Fruit fly (Drosophila melanogaster): ENCODE results near the gene VhaPPA1-2.
A peak's percentile ranks its signal among the peaks of the same experiment; 100 is the strongest.

VhaPPA1-2 gene

DNA sequence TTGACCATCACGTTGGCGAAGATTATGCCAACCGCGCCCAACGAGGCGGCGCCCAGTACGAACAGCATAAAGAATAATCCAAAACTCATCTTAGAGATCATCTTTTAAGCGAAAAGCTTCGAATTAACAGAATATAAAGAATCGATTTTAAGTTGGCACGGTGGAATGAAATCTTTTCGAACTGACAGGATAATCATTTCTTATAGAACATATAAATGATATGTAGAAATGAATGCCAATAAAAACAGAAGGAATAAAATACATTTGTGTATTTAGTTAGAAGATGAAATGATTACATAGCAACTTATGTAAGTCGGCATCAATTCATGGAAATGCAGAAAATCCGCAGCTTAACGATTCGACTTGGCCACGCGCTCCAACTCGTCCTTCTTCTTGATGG, at the start of gene VhaPPA1-2:
TSS of gene VhaPPA1-2 (minus strand) at position 101 of the 400 bp plus-strand sequence.
- no peak for TF ChIP-seq CG12605 (GFP tag; IDR thresholded peaks at IDR 0.05)
- no peak for TF ChIP-seq rn (GFP tag; IDR thresholded peaks at IDR 0.05)
- TF ChIP-seq CG10348 (GFP tag; IDR thresholded peaks at IDR 0.05): no peak
- TF ChIP-seq Ets98B (GFP tag; IDR thresholded peaks at IDR 0.05): no peak
- no peak for TF ChIP-seq CG17806 (tag; optimal IDR thresholded peaks at IDR 0.05)
- no peak for TF ChIP-seq CG9948 (tag; optimal IDR thresholded peaks at IDR 0.05)
- no peak for TF ChIP-seq EcR (GFP tag; optimal IDR thresholded peaks at IDR 0.05)
- no peak for TF ChIP-seq Snoo (tag; optimal IDR thresholded peaks at IDR 0.05)
- no peak for TF ChIP-seq Pif1A (GFP tag; optimal IDR thresholded peaks at IDR 0.05)
- no peak for TF ChIP-seq CG34367 (tag; optimal IDR thresholded peaks at IDR 0.05)
- TF ChIP-seq CG8301 (tag; optimal IDR thresholded peaks at IDR 0.05): no peak
- no peak for TF ChIP-seq CG13204 (GFP tag; optimal IDR thresholded peaks at IDR 0.05)
- no peak for TF ChIP-seq Pif1B (GFP tag; optimal IDR thresholded peaks at IDR 0.05)
- TF ChIP-seq fd96Ca (GFP tag; IDR thresholded peaks at IDR 0.05): no peak
- TF ChIP-seq CG4496 (GFP tag; IDR thresholded peaks at IDR 0.05): no peak
- no peak for TF ChIP-seq gl (tag; optimal IDR thresholded peaks at IDR 0.05)
- no peak for TF ChIP-seq CG8159 (tag; optimal IDR thresholded peaks at IDR 0.05)
- no peak for TF ChIP-seq CG15710 (tag; optimal IDR thresholded peaks at IDR 0.05)

DNA sequence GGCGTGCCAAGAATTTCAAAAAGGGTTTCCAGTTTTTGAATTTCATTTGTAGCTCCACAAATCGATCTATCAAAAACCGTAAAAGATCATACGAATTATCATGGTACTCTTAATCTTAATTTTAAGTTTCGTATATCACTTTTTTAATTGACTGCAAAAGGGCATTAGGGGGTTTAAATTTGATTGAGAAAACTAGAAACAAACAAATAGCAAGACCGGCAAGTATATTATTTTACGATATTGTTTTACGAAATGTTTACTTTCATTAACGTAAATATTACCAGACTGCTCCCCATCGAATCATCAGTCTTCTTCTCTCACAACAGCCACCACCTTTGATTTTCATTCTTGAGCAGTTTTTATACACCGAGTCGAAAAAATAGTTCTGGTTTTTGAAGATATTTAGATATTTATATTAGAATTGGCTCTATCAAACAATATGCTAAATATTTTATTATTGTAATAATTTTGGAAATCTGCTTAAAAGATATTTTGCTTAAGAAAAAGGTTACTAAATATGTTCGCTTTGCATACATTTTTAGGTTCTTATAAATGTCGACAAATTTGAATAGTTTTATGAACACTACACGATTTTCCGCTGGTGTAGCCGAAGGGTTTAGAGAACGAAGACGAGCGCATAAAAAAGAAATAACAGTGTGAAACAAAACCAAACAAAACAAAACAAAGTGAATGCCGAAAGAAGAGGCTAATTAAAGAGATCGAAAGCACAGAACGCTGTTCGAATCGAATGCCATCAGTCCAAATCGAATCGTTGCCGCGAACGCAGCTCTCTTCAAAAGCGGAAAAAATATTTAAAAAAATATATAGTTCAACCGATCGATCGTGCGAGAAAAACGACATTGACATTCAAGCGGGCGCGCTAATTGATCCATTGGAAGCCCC, 18.1 kb upstream of the VhaPPA1-2 start, which contains the start of gene Sdr:
TSS of gene Sdr (plus strand) at position 702 of the 903 bp plus-strand sequence.
- TF ChIP-seq fd96Ca (GFP tag; IDR thresholded peaks at IDR 0.05) (no peak), CG17806 (tag; optimal IDR thresholded peaks at IDR 0.05) (no peak), D1 (tag; optimal IDR thresholded peaks at IDR 0.05) (no peak), Pif1B (GFP tag; optimal IDR thresholded peaks at IDR 0.05) (peak; percentile 4), Snoo (tag; optimal IDR thresholded peaks at IDR 0.05) (peak; percentile 38), gl (tag; optimal IDR thresholded peaks at IDR 0.05) (peak; percentile 22), CG12605 (GFP tag; IDR thresholded peaks at IDR 0.05) (no peak; the same call in 1 of the 2 replicates), Pif1A (GFP tag; optimal IDR thresholded peaks at IDR 0.05) (peak; percentile 25), CG10348 (GFP tag; IDR thresholded peaks at IDR 0.05) (no peak), CG9948 (tag; optimal IDR thresholded peaks at IDR 0.05) (peak; percentile 62), CG32121 (GFP tag; IDR thresholded peaks at IDR 0.05) (no peak), CG8159 (tag; optimal IDR thresholded peaks at IDR 0.05) (peak; percentile 69), CG4496 (GFP tag; IDR thresholded peaks at IDR 0.05) (no peak), Ets98B (GFP tag; IDR thresholded peaks at IDR 0.05) (no peak), CG14655 (GFP tag; optimal IDR thresholded peaks at IDR 0.05) (peak; percentile 36), rn (GFP tag; IDR thresholded peaks at IDR 0.05) (peak; percentile 24; the same call in 1 of the 2 replicates), EcR (GFP tag; optimal IDR thresholded peaks at IDR 0.05) (no peak), CG13204 (GFP tag; optimal IDR thresholded peaks at IDR 0.05) (no peak), CG15710 (tag; optimal IDR thresholded peaks at IDR 0.05) (peak; percentile 68), CG34367 (tag; optimal IDR thresholded peaks at IDR 0.05) (peak; percentile 50), CG8301 (tag; optimal IDR thresholded peaks at IDR 0.05) (no peak)

DNA sequence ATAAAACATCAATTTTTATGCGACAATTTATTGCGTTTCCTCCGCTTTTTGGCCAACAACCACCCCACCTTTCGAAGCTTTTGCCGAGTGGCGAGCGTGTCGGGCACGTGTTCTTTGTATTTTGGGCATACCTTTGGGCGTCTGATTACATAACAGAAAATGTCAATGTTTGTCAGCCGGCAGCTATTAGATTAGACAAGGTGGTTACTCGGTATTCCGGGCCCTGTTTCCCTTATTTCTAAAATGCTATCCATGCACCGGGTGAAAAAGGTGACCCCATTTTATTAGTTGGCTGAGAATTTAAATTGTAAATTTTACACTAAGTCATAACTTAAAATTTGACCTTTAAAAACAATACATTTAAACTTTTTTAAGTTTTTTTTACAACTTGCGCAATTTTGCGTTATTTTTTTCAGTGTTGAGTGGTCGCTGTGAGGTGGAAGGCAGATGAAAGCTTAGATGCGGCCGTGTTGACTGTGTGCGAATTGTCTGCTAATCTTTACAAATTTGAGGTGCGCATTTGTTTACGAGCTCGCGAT, 12.4 kb upstream of the VhaPPA1-2 start:
- no peak for TF ChIP-seq Snoo (tag; optimal IDR thresholded peaks at IDR 0.05)

DNA sequence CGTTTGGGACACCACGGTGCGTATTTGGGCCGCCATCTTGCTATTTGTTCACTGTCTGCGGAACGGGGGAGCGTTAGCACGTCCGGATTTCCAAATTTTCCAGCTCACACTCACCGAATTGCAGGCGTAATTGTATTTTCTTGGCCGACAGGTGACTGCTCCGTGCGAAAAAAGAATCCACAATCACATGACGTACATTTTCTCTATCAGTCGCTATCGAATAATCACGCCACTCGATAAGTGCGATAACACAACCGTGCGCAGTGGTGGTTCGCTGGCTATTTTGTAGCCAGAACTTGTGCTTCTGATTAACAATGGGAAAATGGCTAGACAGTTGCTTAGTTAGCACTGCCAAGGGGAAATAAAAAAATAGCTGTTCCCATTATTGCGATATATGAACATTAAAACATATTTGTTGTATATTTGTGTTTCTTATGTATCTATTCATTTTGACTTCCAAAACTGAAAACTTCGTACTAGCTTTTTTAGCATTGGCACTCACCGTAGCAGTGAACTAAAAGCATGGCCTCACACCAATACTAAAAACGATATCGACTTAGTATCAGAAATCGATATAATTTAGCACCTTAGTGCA, 3.9 kb upstream of the VhaPPA1-2 start, which contains the start of gene VhaPPA1-1:
TSS of gene VhaPPA1-1 (minus strand) at position 225 of the 595 bp plus-strand sequence.
- no peak for TF ChIP-seq CG12605 (GFP tag; IDR thresholded peaks at IDR 0.05)
- no peak for TF ChIP-seq CG10348 (GFP tag; IDR thresholded peaks at IDR 0.05)
- no peak for TF ChIP-seq Pif1A (GFP tag; optimal IDR thresholded peaks at IDR 0.05)
- no peak for TF ChIP-seq Snoo (tag; optimal IDR thresholded peaks at IDR 0.05)
- no peak for TF ChIP-seq fd96Ca (GFP tag; IDR thresholded peaks at IDR 0.05)
- no peak for TF ChIP-seq CG17806 (tag; optimal IDR thresholded peaks at IDR 0.05)
- no peak for TF ChIP-seq CG13204 (GFP tag; optimal IDR thresholded peaks at IDR 0.05)
- no peak for TF ChIP-seq CG8301 (tag; optimal IDR thresholded peaks at IDR 0.05)

DNA sequence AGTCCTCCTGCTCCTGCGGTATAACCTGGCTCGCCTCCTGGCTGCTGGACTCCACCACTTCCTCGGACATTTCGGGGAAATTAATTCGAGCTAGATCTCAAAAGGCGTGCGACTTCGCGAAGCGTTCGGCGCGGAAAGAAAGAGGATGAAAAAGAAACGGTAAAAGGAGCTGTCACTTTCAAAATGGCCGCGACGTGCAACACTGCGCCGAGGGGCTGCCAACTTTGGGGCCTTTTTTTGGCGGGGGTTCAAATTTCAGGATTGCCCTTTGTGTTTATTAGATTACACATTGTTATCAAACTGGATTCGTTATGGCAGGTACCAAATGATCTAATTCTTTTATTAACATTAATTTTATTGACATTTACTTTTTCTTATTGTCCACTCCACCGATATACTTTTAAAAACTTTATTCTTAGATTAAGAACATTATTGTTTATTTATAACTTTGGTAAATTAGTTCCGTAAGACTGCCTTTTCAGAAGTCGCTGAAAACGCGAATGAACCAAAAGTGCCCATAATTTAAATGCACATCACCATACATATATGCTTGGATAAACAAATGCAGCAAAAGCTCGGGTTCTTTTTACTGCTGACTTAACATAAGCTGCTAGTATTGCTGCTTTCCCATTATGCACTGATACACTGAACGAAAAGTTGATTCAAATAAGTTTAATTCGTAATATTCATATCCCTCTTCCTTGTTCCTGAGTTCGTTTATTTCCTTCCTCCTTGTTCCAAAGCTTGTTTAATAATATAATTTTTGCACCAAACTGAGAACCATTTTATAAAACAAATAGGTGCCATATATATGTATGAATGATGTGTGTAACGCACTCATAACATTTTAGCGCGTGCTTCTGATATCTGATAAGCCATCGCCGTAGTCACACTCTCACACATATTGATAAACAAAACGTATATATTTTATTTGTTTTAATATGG, 1.6 kb upstream of the VhaPPA1-2 start, which contains the start of gene RpS5b:
TSS of gene RpS5b (minus strand) at position 156 of the 945 bp plus-strand sequence.
- TF ChIP-seq Snoo (tag; optimal IDR thresholded peaks at IDR 0.05) (peak; percentile 7), Pif1B (GFP tag; optimal IDR thresholded peaks at IDR 0.05) (no peak)
